Worm (Caenorhabditis elegans) whole organism, L2 larva: ENCODE data around the gene W01C9.2.

Source experiments
- C34F6.9 ChIP-seq: fragments of 150-350 bp; optimal IDR thresholded peaks from 2 replicates; lab custom pipeline; 2014; ENCODE audit warnings: missing biosample characterization, missing genetic modification characterization
- F13H6.1 ChIP-seq: sonication (generic microtip); optimal IDR thresholded peaks from 2 replicates; lab custom pipeline; 2016; ENCODE audit warnings: missing genetic modification characterization, missing compliant biosample characterization
- R02D3.7 ChIP-seq: fragments of 150-350 bp; optimal IDR thresholded peaks from 2 replicates; lab custom pipeline; 2014; ENCODE audit warnings: missing biosample characterization, missing genetic modification characterization
- Y55F3AM.14 ChIP-seq: fragments of 200-800 bp; sonication (Bioruptor generic); optimal IDR thresholded peaks from 2 replicates; lab custom pipeline; 2018; ENCODE audit warnings: mild to moderate bottlenecking, missing genetic modification characterization, missing compliant biosample characterization
- ZK546.5 ChIP-seq: sonication (generic microtip); optimal IDR thresholded peaks from 2 replicates; lab custom pipeline; 2017; ENCODE audit warnings: missing biosample characterization, missing genetic modification characterization
- alr-1 ChIP-seq: fragments of 150-350 bp; optimal IDR thresholded peaks from 2 replicates; lab custom pipeline; 2014; ENCODE audit warnings: missing biosample characterization, missing genetic modification characterization
- aly-2 ChIP-seq: fragments of 150-350 bp; optimal IDR thresholded peaks from 2 replicates; lab custom pipeline; 2014; ENCODE audit warnings: missing biosample characterization, missing genetic modification characterization
- ama-1 ChIP-seq: fragments of 150-350 bp; optimal IDR thresholded peaks from 2 replicates; lab custom pipeline; 2018; ENCODE audit warnings: inconsistent platforms
- blmp-1 ChIP-seq: sonication (generic microtip); optimal IDR thresholded peaks from 2 replicates; lab custom pipeline; 2017; ENCODE audit warnings: missing genetic modification characterization, mild to moderate bottlenecking, missing compliant biosample characterization, antibody characterized with exemption, moderate library complexity; ENCODE audit not compliant: insufficient read depth
- ceh-16 ChIP-seq: fragments of 150-350 bp; optimal IDR thresholded peaks from 2 replicates; lab custom pipeline; 2014; ENCODE audit warnings: missing biosample characterization, missing genetic modification characterization
- ceh-82 ChIP-seq: fragments of 150-350 bp; optimal IDR thresholded peaks from 2 replicates; lab custom pipeline; 2014; ENCODE audit warnings: missing biosample characterization, missing genetic modification characterization
- crh-2 ChIP-seq: sonication (generic microtip); optimal IDR thresholded peaks from 2 replicates; lab custom pipeline; 2017; ENCODE audit warnings: missing biosample characterization, missing genetic modification characterization
- dmd-4 ChIP-seq: sonication (generic microtip); optimal IDR thresholded peaks from 2 replicates; lab custom pipeline; 2017; ENCODE audit warnings: missing biosample characterization, missing genetic modification characterization
- egl-27 ChIP-seq: sonication (generic microtip); optimal IDR thresholded peaks from 3 replicates; lab custom pipeline; 2017; ENCODE audit warnings: missing biosample characterization, missing genetic modification reagents, missing genetic modification characterization
- elt-1 ChIP-seq: fragments of 150-350 bp; optimal IDR thresholded peaks from 2 replicates; lab custom pipeline; 2014; ENCODE audit warnings: missing biosample characterization, missing genetic modification characterization
- elt-3 ChIP-seq: sonication (generic microtip); optimal IDR thresholded peaks from 2 replicates; lab custom pipeline; 2017; ENCODE audit warnings: missing biosample characterization, missing genetic modification characterization
- fos-1 ChIP-seq: fragments of 150-350 bp; optimal IDR thresholded peaks from 2 replicates; lab custom pipeline; 2014; ENCODE audit warnings: missing biosample characterization, missing genetic modification characterization
- gmeb-1 ChIP-seq: fragments of 150-350 bp; optimal IDR thresholded peaks from 2 replicates; lab custom pipeline; 2014; ENCODE audit warnings: missing biosample characterization, missing genetic modification characterization
- lin-11 ChIP-seq: fragments of 150-350 bp; sonication (generic microtip); optimal IDR thresholded peaks from 2 replicates; lab custom pipeline; 2014; ENCODE audit warnings: missing biosample characterization, missing genetic modification characterization, inconsistent platforms, mixed read lengths
- lin-13 ChIP-seq: fragments of 150-350 bp; optimal IDR thresholded peaks from 2 replicates; lab custom pipeline; 2014; ENCODE audit warnings: missing biosample characterization, missing genetic modification reagents, missing genetic modification characterization
- lin-39 ChIP-seq: fragments of 150-350 bp; optimal IDR thresholded peaks from 2 replicates; lab custom pipeline; 2014; ENCODE audit warnings: missing biosample characterization, missing genetic modification reagents, missing genetic modification characterization
- lsy-2 ChIP-seq, 2 experiments: fragments of 150-350 bp in 1 of 2; sonication (generic microtip) in 1 of 2; optimal IDR thresholded peaks; 2 replicates each; lab custom pipeline; 2014 to 2017; ENCODE audit warnings: missing biosample characterization in 2 of 2, missing genetic modification characterization in 2 of 2
- mab-5 ChIP-seq: fragments of 150-350 bp; optimal IDR thresholded peaks from 2 replicates; lab custom pipeline; 2014; ENCODE audit warnings: missing biosample characterization, missing genetic modification characterization
- mbf-1 ChIP-seq: sonication (generic microtip); optimal IDR thresholded peaks from 2 replicates; lab custom pipeline; 2017; ENCODE audit warnings: missing biosample characterization, missing genetic modification characterization
- mdl-1 ChIP-seq, 2 experiments: fragments of 150-350 bp in 1 of 2; sonication (generic microtip) in 1 of 2; optimal IDR thresholded peaks; 2 replicates each; lab custom pipeline; 2017; ENCODE audit warnings: missing biosample characterization in 2 of 2, missing genetic modification characterization in 2 of 2
- nhr-10 ChIP-seq: sonication (generic microtip); optimal IDR thresholded peaks from 2 replicates; lab custom pipeline; 2017; ENCODE audit warnings: missing biosample characterization, missing genetic modification characterization
- nhr-11 ChIP-seq: fragments of 150-350 bp; optimal IDR thresholded peaks from 2 replicates; lab custom pipeline; 2014; ENCODE audit warnings: missing biosample characterization, missing genetic modification characterization
- nhr-12 ChIP-seq: fragments of 150-350 bp; optimal IDR thresholded peaks from 2 replicates; lab custom pipeline; 2014; ENCODE audit warnings: missing biosample characterization, missing genetic modification characterization
- nhr-129 ChIP-seq: fragments of 150-350 bp; optimal IDR thresholded peaks from 2 replicates; lab custom pipeline; 2014; ENCODE audit warnings: missing biosample characterization, missing genetic modification characterization
- nhr-21 ChIP-seq: fragments of 150-350 bp; optimal IDR thresholded peaks from 2 replicates; lab custom pipeline; 2014; ENCODE audit warnings: missing biosample characterization, missing genetic modification characterization
- nhr-23 ChIP-seq: fragments of 150-350 bp; optimal IDR thresholded peaks from 2 replicates; lab custom pipeline; 2014; ENCODE audit warnings: missing biosample characterization, missing genetic modification reagents, missing genetic modification characterization
- nhr-237 ChIP-seq: fragments of 150-350 bp; optimal IDR thresholded peaks from 2 replicates; lab custom pipeline; 2014; ENCODE audit warnings: missing biosample characterization, missing genetic modification characterization
- nhr-25 ChIP-seq: fragments of 150-350 bp; sonication (generic microtip); optimal IDR thresholded peaks from 3 replicates; lab custom pipeline; 2014; ENCODE audit warnings: missing biosample characterization, missing genetic modification characterization
- nhr-6 ChIP-seq: fragments of 150-350 bp; optimal IDR thresholded peaks from 2 replicates; lab custom pipeline; 2014; ENCODE audit warnings: missing biosample characterization, missing genetic modification characterization
- nhr-77 ChIP-seq: fragments of 150-350 bp; optimal IDR thresholded peaks from 2 replicates; lab custom pipeline; 2014; ENCODE audit warnings: missing biosample characterization, missing genetic modification characterization
- peb-1 ChIP-seq: fragments of 150-350 bp; optimal IDR thresholded peaks from 2 replicates; lab custom pipeline; 2014; ENCODE audit warnings: missing biosample characterization, missing genetic modification characterization
- sem-4 ChIP-seq: fragments of 150-350 bp; optimal IDR thresholded peaks from 2 replicates; lab custom pipeline; 2014; ENCODE audit warnings: missing biosample characterization, missing genetic modification reagents, missing genetic modification characterization
- skn-1 ChIP-seq: sonication (generic microtip); optimal IDR thresholded peaks from 2 replicates; lab custom pipeline; 2017; ENCODE audit warnings: missing biosample characterization, missing genetic modification characterization
- sma-3 ChIP-seq: sonication (generic microtip); optimal IDR thresholded peaks from 2 replicates; lab custom pipeline; 2016; ENCODE audit warnings: missing genetic modification reagents, missing genetic modification characterization, missing compliant biosample characterization
- sma-9 ChIP-seq, 2 experiments: fragments of 150-350 bp in 1 of 2; sonication (generic microtip) in 1 of 2; optimal IDR thresholded peaks; 2 replicates each; lab custom pipeline; 2014 to 2016; ENCODE audit warnings: missing genetic modification characterization in 2 of 2, mild to moderate bottlenecking in 1 of 2, missing biosample characterization in 1 of 2, missing compliant biosample characterization in 1 of 2, missing genetic modification reagents in 1 of 2, moderate library complexity in 1 of 2
- snpc-4 ChIP-seq: fragments of 150-350 bp; optimal IDR thresholded peaks from 2 replicates; lab custom pipeline; 2014; ENCODE audit warnings: missing biosample characterization, missing genetic modification characterization
- unc-39 ChIP-seq: fragments of 150-350 bp; optimal IDR thresholded peaks from 2 replicates; lab custom pipeline; 2014; ENCODE audit warnings: missing biosample characterization, missing genetic modification characterization
- unc-55 ChIP-seq: fragments of 150-350 bp; sonication (generic microtip); optimal IDR thresholded peaks from 3 replicates; lab custom pipeline; 2014; ENCODE audit warnings: missing biosample characterization, missing genetic modification reagents, missing genetic modification characterization
- unc-62 ChIP-seq: fragments of 150-350 bp; optimal IDR thresholded peaks from 2 replicates; lab custom pipeline; 2014; ENCODE audit warnings: missing biosample characterization, missing genetic modification reagents, missing genetic modification characterization
- zag-1 ChIP-seq: fragments of 150-350 bp; optimal IDR thresholded peaks from 2 replicates; lab custom pipeline; 2014; ENCODE audit warnings: missing biosample characterization, missing genetic modification characterization
- ztf-1 ChIP-seq: fragments of 200-800 bp; sonication (Bioruptor generic); conservative IDR thresholded peaks from 2 replicates; pipeline ENCODE4 v1.3.6; 2022; ENCODE audit warnings: missing genetic modification characterization, missing compliant biosample characterization
- ztf-11 ChIP-seq: sonication (generic microtip); optimal IDR thresholded peaks from 2 replicates; lab custom pipeline; 2017; ENCODE audit warnings: missing biosample characterization, missing genetic modification characterization
- ztf-4 ChIP-seq: fragments of 150-350 bp; optimal IDR thresholded peaks from 2 replicates; lab custom pipeline; 2014; ENCODE audit warnings: missing biosample characterization, missing genetic modification characterization

W01C9.2 gene

DNA sequence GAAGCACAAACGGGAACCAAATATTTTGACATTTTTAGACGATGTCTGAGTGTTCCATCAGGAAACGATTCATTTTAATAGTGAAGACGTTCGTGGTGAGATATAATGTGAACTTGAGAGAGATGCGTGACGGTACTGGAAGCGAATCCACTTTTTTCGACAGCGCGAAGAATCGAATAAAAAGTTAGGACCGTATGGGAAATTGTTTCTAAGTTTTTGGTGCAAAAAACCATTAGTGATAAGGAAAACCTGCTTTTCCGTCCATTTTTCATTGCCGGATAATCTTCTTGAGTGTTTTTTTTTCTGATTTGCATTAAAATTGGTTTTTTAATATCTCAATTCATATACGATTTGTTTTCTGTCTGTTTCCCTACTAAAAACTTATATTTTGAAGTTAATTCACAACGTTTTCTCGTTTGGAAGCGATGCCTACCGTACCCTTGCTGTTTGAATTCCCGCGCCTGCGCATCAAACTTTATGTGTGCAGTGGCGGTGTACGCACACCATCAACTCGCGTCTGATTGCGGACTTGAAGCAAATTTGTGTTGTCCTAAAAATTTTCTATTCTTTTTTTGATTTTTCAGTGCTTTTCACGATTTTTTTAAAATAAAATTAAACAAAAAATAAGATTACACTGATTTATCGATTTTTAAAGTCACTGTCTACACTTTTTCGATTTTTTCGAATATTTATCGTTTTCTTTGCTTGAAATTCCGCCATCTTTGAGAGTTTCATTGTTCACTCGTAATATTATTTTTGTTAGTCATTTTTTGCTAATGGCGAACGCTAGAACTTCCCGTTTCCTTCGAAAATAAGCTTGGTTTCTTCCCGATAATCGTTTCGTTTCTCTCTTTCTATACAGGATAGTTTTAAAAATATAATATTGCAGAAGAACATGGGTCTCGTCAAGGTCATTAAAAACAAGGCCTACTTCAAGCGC lies 33.1 kb downstream of the W01C9.2 start, which contains the start of the genes col-38 and rpl-5:
TSS of gene col-38 (minus strand) at position 51 of the 940 bp plus-strand sequence.
TSS of gene rpl-5 (plus strand) at position 890 of the 940 bp plus-strand sequence.
- TF ChIP-seq Y55F3AM.14 (peak; percentile 15), nhr-10 (tag; lab: Kevin White, UChicago) (no peak), crh-2 (tag; lab: Kevin White, UChicago) (peak; percentile 96), nhr-77 (no peak), alr-1 (tag; lab: Kevin White, UChicago) (no peak), peb-1 (no peak), unc-62 (GFP tag; lab: Kevin White, UChicago) (no peak), snpc-4 (tag; lab: Kevin White, UChicago) (peak; percentile 80), ceh-16 (tag; lab: Kevin White, UChicago) (peak; percentile 66), C34F6.9 (tag; lab: Kevin White, UChicago) (peak; percentile 98), sma-3 (GFP tag; lab: Kevin White, UChicago) (peak; percentile 88), nhr-25 (tag; lab: Kevin White, UChicago) (peak; percentile 87), unc-39 (no peak), mdl-1 (tag; optimal IDR thresholded peaks at IDR 0.05; lab: Kevin White, UChicago) (peak in 1 of 2 experiments; percentile 51), lin-11 (tag; lab: Kevin White, UChicago) (peak; percentile 95), dmd-4 (tag; lab: Kevin White, UChicago) (no peak), ZK546.5 (tag; lab: Kevin White, UChicago) (peak; percentile 96), nhr-11 (tag; lab: Kevin White, UChicago) (no peak), nhr-6 (peak; percentile 71), ama-1 (lab: Kevin White, UChicago) (peak; percentile 78), nhr-12 (tag; lab: Kevin White, UChicago) (peak; percentile 52), egl-27 (tag; lab: Kevin White, UChicago) (no peak), nhr-129 (peak; percentile 92), zag-1 (peak; percentile 71), ztf-4 (tag; lab: Kevin White, UChicago) (peak; percentile 71), nhr-21 (tag; lab: Kevin White, UChicago) (peak; percentile 81), unc-55 (GFP tag; lab: Kevin White, UChicago) (peak; percentile 97), skn-1 (tag; lab: Kevin White, UChicago) (no peak), ztf-11 (tag; lab: Kevin White, UChicago) (no peak), fos-1 (peak; percentile 81), elt-3 (tag; lab: Kevin White, UChicago) (no peak), nhr-237 (tag; lab: Kevin White, UChicago) (peak; percentile 38), mbf-1 (tag; lab: Kevin White, UChicago) (no peak), nhr-23 (tag; lab: Kevin White, UChicago) (no peak), lsy-2 (tag; optimal IDR thresholded peaks at IDR 0.05; lab: Kevin White, UChicago) (peak; percentile 93 to 99), lin-13 (GFP tag; lab: Kevin White, UChicago) (peak; percentile 88), lin-39 (tag; lab: Kevin White, UChicago) (no peak), R02D3.7 (peak; percentile 5), elt-1 (tag; lab: Kevin White, UChicago) (no peak), blmp-1 (tag; lab: Kevin White, UChicago) (peak; percentile 33), F13H6.1 (peak; percentile 88), aly-2 (tag; lab: Kevin White, UChicago) (no peak), gmeb-1 (tag; lab: Kevin White, UChicago) (peak; percentile 97), sem-4 (tag; lab: Kevin White, UChicago) (peak; percentile 74), mab-5 (tag; lab: Kevin White, UChicago) (peak; percentile 42), sma-9 (GFP tag; optimal IDR thresholded peaks at IDR 0.05; lab: Kevin White, UChicago) (peak; percentile 79), sma-9 (tag; optimal IDR thresholded peaks at IDR 0.05; lab: Kevin White, UChicago) (no peak), ztf-1 (GFP tag; lab: Robert Waterston, UW) (no peak), ceh-82 (tag; lab: Kevin White, UChicago) (no peak)
